Fruit fly (Drosophila melanogaster) whole organism, larva: ENCODE results near the gene CG45002.

Source experiments
- noc ChIP-seq: fragments of 200-800 bp; sonication (Bioruptor generic); optimal IDR thresholded peaks from 3 replicates; lab custom pipeline; 2019; ENCODE audit warnings: missing biosample characterization, mild to moderate bottlenecking, missing genetic modification characterization, moderate library complexity

The CG45002 gene

DNA sequence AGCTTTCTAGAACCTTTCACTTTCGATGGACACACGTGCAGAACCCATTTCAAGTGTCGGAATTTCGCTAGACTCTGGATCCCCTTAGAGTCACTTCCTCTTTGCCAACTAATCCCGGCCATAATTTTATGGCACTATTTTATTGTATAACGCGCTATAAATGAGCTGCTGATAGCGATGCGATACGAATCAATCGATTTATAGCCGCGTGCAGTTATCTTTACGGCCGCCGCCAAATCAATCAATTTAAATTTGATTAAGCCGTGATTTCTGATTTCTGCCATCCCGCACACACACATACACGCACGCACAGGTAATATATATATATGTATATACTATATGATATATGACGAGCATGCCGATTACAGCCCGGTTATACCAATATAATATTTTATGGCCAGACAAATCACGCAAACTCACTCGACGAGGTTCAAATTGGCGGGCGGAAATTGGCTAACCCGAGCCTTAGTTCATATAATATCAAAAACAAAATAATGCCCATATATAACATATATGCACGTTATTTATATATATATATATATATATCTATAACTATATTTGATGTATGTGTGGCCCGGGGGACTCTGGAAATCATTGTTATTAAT, 145.7 kb downstream of the CG45002 start:
- peak; percentile 77 for TF ChIP-seq noc
